Fruit fly (Drosophila melanogaster) whole organism, adult: ENCODE measurements around the gene wuho.

ENCODE experiments used
- CG11617 ChIP-seq: fragments of 200-800 bp; sonication (Bioruptor generic); optimal IDR thresholded peaks from 2 replicates; lab custom pipeline; 2017; ENCODE audit warnings: mild to moderate bottlenecking, missing biosample characterization, missing genetic modification reagents, missing genetic modification characterization
- CG12768 ChIP-seq: fragments of 200-800 bp; sonication (Bioruptor generic); optimal IDR thresholded peaks from 2 replicates; lab custom pipeline; 2017; ENCODE audit warnings: missing biosample characterization, missing genetic modification characterization, mild to moderate bottlenecking, moderate library complexity, missing genetic modification reagents
- CG14711 ChIP-seq: fragments of 200-800 bp; sonication (Bioruptor generic); optimal IDR thresholded peaks from 2 replicates; lab custom pipeline; 2018; ENCODE audit warnings: missing biosample characterization, mild to moderate bottlenecking, missing genetic modification characterization, moderate library complexity
- CG1620 ChIP-seq: fragments of 200-800 bp; sonication (Bioruptor generic); optimal IDR thresholded peaks from 2 replicates; lab custom pipeline; 2016; ENCODE audit warnings: missing biosample characterization, missing genetic modification characterization
- CG33017 ChIP-seq: fragments of 200-800 bp; sonication (Bioruptor generic); optimal IDR thresholded peaks from 2 replicates; lab custom pipeline; 2018; ENCODE audit warnings: missing biosample characterization, mild to moderate bottlenecking, missing genetic modification characterization, moderate library complexity
- CG5204 ChIP-seq: fragments of 200-800 bp; sonication (Bioruptor generic); optimal IDR thresholded peaks from 2 replicates; lab custom pipeline; 2016; ENCODE audit warnings: missing biosample characterization, missing genetic modification characterization
- CG7045 ChIP-seq: fragments of 200-800 bp; sonication (Bioruptor generic); optimal IDR thresholded peaks from 2 replicates; lab custom pipeline; 2017; ENCODE audit warnings: missing biosample characterization, mild to moderate bottlenecking, missing genetic modification characterization
- CG7101 ChIP-seq: fragments of 200-800 bp; sonication (Bioruptor generic); optimal IDR thresholded peaks from 2 replicates; lab custom pipeline; 2018; ENCODE audit warnings: missing biosample characterization, mild to moderate bottlenecking, missing genetic modification characterization, moderate library complexity
- Clk ChIP-seq: fragments of 200-800 bp; sonication (Bioruptor generic); optimal IDR thresholded peaks from 2 replicates; lab custom pipeline; 2017; ENCODE audit warnings: missing biosample characterization, missing genetic modification characterization
- Crg-1 ChIP-seq: fragments of 200-800 bp; sonication (Bioruptor generic); optimal IDR thresholded peaks from 2 replicates; lab custom pipeline; 2016; ENCODE audit warnings: missing biosample characterization, missing genetic modification characterization
- Hr96 ChIP-seq: fragments of 200-800 bp; sonication (Bioruptor generic); optimal IDR thresholded peaks from 2 replicates; lab custom pipeline; 2016; ENCODE audit warnings: missing biosample characterization, missing genetic modification characterization
- Mnt ChIP-seq: fragments of 200-800 bp; sonication (Bioruptor generic); optimal IDR thresholded peaks from 2 replicates; lab custom pipeline; 2016; ENCODE audit warnings: missing biosample characterization, mild to moderate bottlenecking, missing genetic modification characterization
- bab1 ChIP-seq: fragments of 200-800 bp; sonication (Bioruptor generic); optimal IDR thresholded peaks from 3 replicates; lab custom pipeline; 2019; ENCODE audit warnings: missing biosample characterization, mild to moderate bottlenecking, missing genetic modification characterization, moderate library complexity
- cic ChIP-seq: fragments of 200-800 bp; sonication (Bioruptor generic); optimal IDR thresholded peaks from 2 replicates; lab custom pipeline; 2017; ENCODE audit warnings: missing biosample characterization, mild to moderate bottlenecking, missing genetic modification characterization, moderate library complexity
- cnc ChIP-seq, 2 experiments: fragments of >200 bp; optimal IDR thresholded peaks; 2 replicates each; lab custom pipeline; 2017
- kay ChIP-seq: fragments of 200-800 bp; sonication (Bioruptor generic); peaks from one replicate; lab custom pipeline; 2016; ENCODE audit warnings: missing biosample characterization, missing genetic modification characterization, borderline replicate concordance
- ovo ChIP-seq: fragments of 200-800 bp; sonication (Bioruptor generic); optimal IDR thresholded peaks from 2 replicates; lab custom pipeline; 2016; ENCODE audit warnings: missing biosample characterization, missing genetic modification characterization
- pad ChIP-seq: fragments of 200-800 bp; sonication (Bioruptor generic); optimal IDR thresholded peaks from 3 replicates; lab custom pipeline; 2017; ENCODE audit warnings: missing biosample characterization, missing genetic modification characterization, mild to moderate bottlenecking, moderate library complexity, missing genetic modification reagents
- tj ChIP-seq: fragments of 200-800 bp; sonication (Bioruptor generic); optimal IDR thresholded peaks from 3 replicates; lab custom pipeline; 2017; ENCODE audit warnings: missing biosample characterization, mild to moderate bottlenecking, missing genetic modification characterization, moderate library complexity
- toe ChIP-seq: fragments of 200-800 bp; sonication (Bioruptor generic); optimal IDR thresholded peaks from 2 replicates; lab custom pipeline; 2016; ENCODE audit warnings: missing biosample characterization, missing genetic modification characterization

Gene wuho

DNA sequence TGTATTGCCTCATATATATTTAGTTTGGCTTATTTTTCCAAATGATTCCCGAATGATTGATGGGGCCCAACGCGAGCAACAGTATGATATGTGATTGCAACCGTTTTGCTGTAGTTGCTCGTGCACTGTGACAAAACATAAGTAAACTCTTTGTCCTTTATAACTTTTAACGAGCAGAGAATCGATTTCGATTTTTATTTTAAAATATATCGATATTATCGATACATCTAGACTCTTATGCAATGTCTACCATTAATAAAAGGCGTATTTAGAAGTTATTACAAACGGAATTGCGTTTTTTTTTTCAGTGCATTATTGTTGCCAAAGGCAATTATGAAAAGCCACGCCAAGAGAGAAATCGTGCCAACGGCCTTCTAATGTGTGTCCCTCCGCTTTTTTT is 27.7 kb downstream of the wuho start:
- no peak for TF ChIP-seq Hr96 (GFP tag; lab: Kevin White, UChicago)
- no peak for TF ChIP-seq Clk (GFP tag; lab: Kevin White, UChicago)
- no peak for TF ChIP-seq CG1620 (GFP tag; lab: Kevin White, UChicago)
- no peak for TF ChIP-seq ovo (GFP tag; lab: Kevin White, UChicago)
- no peak for TF ChIP-seq CG33017 (tag; lab: Kevin White, UChicago)
- TF ChIP-seq CG7101 (tag; lab: Kevin White, UChicago) = no peak
- no peak for TF ChIP-seq CG14711
- no peak for TF ChIP-seq CG12768 (GFP tag; lab: Kevin White, UChicago)
- TF ChIP-seq toe (GFP tag; lab: Kevin White, UChicago) = no peak
- no peak for TF ChIP-seq CG7045 (GFP tag; lab: Kevin White, UChicago)
- no peak for TF ChIP-seq tj (GFP tag; lab: Kevin White, UChicago)
- no peak for TF ChIP-seq Mnt
- TF ChIP-seq cnc (optimal IDR thresholded peaks at IDR 0.05; lab: Kevin White, UChicago) = no peak
- no peak for TF ChIP-seq bab1 (GFP tag; lab: Kevin White, UChicago)
- no peak for TF ChIP-seq kay (GFP tag; lab: Kevin White, UChicago)

dm6 chrX:6316858-6317474 is 29.1 kb downstream of the wuho start:
- no peak for TF ChIP-seq kay (GFP tag; lab: Kevin White, UChicago)
- no peak for TF ChIP-seq Crg-1 (GFP tag; lab: Kevin White, UChicago)
- TF ChIP-seq pad (GFP tag; lab: Kevin White, UChicago) = peak; percentile 21
- peak; percentile 66 for TF ChIP-seq CG7045 (GFP tag; lab: Kevin White, UChicago)
- TF ChIP-seq ovo (GFP tag; lab: Kevin White, UChicago) = no peak
- TF ChIP-seq cnc (optimal IDR thresholded peaks at IDR 0.05; lab: Kevin White, UChicago) = no peak
- peak; percentile 17 for TF ChIP-seq Clk (GFP tag; lab: Kevin White, UChicago)
- TF ChIP-seq CG5204 (GFP tag; lab: Kevin White, UChicago) = peak; percentile 12
- no peak for TF ChIP-seq bab1 (GFP tag; lab: Kevin White, UChicago)
- peak; percentile 52 for TF ChIP-seq CG33017 (tag; lab: Kevin White, UChicago)
- TF ChIP-seq toe (GFP tag; lab: Kevin White, UChicago) = peak; percentile 11
- peak; percentile 69 for TF ChIP-seq CG7101 (tag; lab: Kevin White, UChicago)
- no peak for TF ChIP-seq cic (GFP tag; lab: Kevin White, UChicago)
- peak; percentile 4 for TF ChIP-seq tj (GFP tag; lab: Kevin White, UChicago)
- TF ChIP-seq Hr96 (GFP tag; lab: Kevin White, UChicago) = peak; percentile 36
- TF ChIP-seq CG12768 (GFP tag; lab: Kevin White, UChicago) = peak; percentile 50
- TF ChIP-seq Mnt = no peak
- peak; percentile 22 for TF ChIP-seq CG11617 (GFP tag; lab: Kevin White, UChicago)
- no peak for TF ChIP-seq CG1620 (GFP tag; lab: Kevin White, UChicago)
- peak; percentile 25 for TF ChIP-seq CG14711

dm6 chrX:6330369-6330949 is 42.6 kb downstream of the wuho start, which contains the start of gene CG42240:
CG42240 (plus strand) TSS chrX:6330842.
- peak; percentile 86 for TF ChIP-seq CG14711
- peak; percentile 96 for TF ChIP-seq bab1 (GFP tag; lab: Kevin White, UChicago)
- TF ChIP-seq cnc (optimal IDR thresholded peaks at IDR 0.05; lab: Kevin White, UChicago) = no peak
- peak; percentile 73 for TF ChIP-seq Crg-1 (GFP tag; lab: Kevin White, UChicago)
- TF ChIP-seq pad (GFP tag; lab: Kevin White, UChicago) = peak; percentile 81
- peak; percentile 79 for TF ChIP-seq CG5204 (GFP tag; lab: Kevin White, UChicago)
- TF ChIP-seq Clk (GFP tag; lab: Kevin White, UChicago) = peak; percentile 46
- TF ChIP-seq CG7101 (tag; lab: Kevin White, UChicago) = peak; percentile 93
- TF ChIP-seq CG12768 (GFP tag; lab: Kevin White, UChicago) = peak; percentile 86
- TF ChIP-seq Hr96 (GFP tag; lab: Kevin White, UChicago) = peak; percentile 83
- TF ChIP-seq cic (GFP tag; lab: Kevin White, UChicago) = peak; percentile 74
- peak; percentile 65 for TF ChIP-seq Mnt
- peak; percentile 71 for TF ChIP-seq ovo (GFP tag; lab: Kevin White, UChicago)
- peak; percentile 92 for TF ChIP-seq kay (GFP tag; lab: Kevin White, UChicago)
- TF ChIP-seq toe (GFP tag; lab: Kevin White, UChicago) = peak; percentile 61
- peak; percentile 54 for TF ChIP-seq CG1620 (GFP tag; lab: Kevin White, UChicago)
- TF ChIP-seq CG11617 (GFP tag; lab: Kevin White, UChicago) = peak; percentile 96
- peak; percentile 82 for TF ChIP-seq tj (GFP tag; lab: Kevin White, UChicago)
- peak; percentile 89 for TF ChIP-seq CG7045 (GFP tag; lab: Kevin White, UChicago)
- peak; percentile 85 for TF ChIP-seq CG33017 (tag; lab: Kevin White, UChicago)

- peak; percentile 53 for TF ChIP-seq bab1 (GFP tag; lab: Kevin White, UChicago)
- peak; percentile 37 for TF ChIP-seq Mnt
- TF ChIP-seq Clk (GFP tag; lab: Kevin White, UChicago) = no peak
- TF ChIP-seq CG7045 (GFP tag; lab: Kevin White, UChicago) = peak; percentile 23
- no peak for TF ChIP-seq cnc (optimal IDR thresholded peaks at IDR 0.05; lab: Kevin White, UChicago)
- TF ChIP-seq CG5204 (GFP tag; lab: Kevin White, UChicago) = peak; percentile 47
- TF ChIP-seq CG12768 (GFP tag; lab: Kevin White, UChicago) = peak; percentile 30
- TF ChIP-seq Hr96 (GFP tag; lab: Kevin White, UChicago) = peak; percentile 53
- no peak for TF ChIP-seq toe (GFP tag; lab: Kevin White, UChicago)
- TF ChIP-seq Crg-1 (GFP tag; lab: Kevin White, UChicago) = peak; percentile 23
- no peak for TF ChIP-seq CG7101 (tag; lab: Kevin White, UChicago)
- peak; percentile 36 for TF ChIP-seq kay (GFP tag; lab: Kevin White, UChicago)
- no peak for TF ChIP-seq CG33017 (tag; lab: Kevin White, UChicago)
- no peak for TF ChIP-seq cic (GFP tag; lab: Kevin White, UChicago)
- peak; percentile 57 for TF ChIP-seq CG11617 (GFP tag; lab: Kevin White, UChicago)
- TF ChIP-seq ovo (GFP tag; lab: Kevin White, UChicago) = no peak
- no peak for TF ChIP-seq CG14711
- TF ChIP-seq tj (GFP tag; lab: Kevin White, UChicago) = peak; percentile 65
- TF ChIP-seq CG1620 (GFP tag; lab: Kevin White, UChicago) = no peak
- peak; percentile 14 for TF ChIP-seq pad (GFP tag; lab: Kevin White, UChicago)
These were observed 45.3 kb downstream of the wuho start for dm6 chrX:6332988-6333719.
